Worm (Caenorhabditis elegans): Measurements from ENCODE around the gene E02C12.8.

- peak; percentile 97 for TF ChIP-seq mdl-1 (tag; optimal IDR thresholded peaks at IDR 0.05)
- TF ChIP-seq nhr-237 (tag; optimal IDR thresholded peaks at IDR 0.05), result no peak
- peak; percentile 97 for TF ChIP-seq nhr-23 (tag; optimal IDR thresholded peaks at IDR 0.05)
- TF ChIP-seq ztf-4 (tag; optimal IDR thresholded peaks at IDR 0.05), result peak; percentile 86
- peak; percentile 7 for TF ChIP-seq ztf-11 (tag; optimal IDR thresholded peaks at IDR 0.05)
- no peak for TF ChIP-seq ceh-9 (tag; optimal IDR thresholded peaks at IDR 0.05)
- TF ChIP-seq elt-3 (tag; optimal IDR thresholded peaks at IDR 0.05), result peak; percentile 22 to 95 (median 91)
- peak; percentile 97 for TF ChIP-seq nhr-11 (tag; optimal IDR thresholded peaks at IDR 0.05)
- TF ChIP-seq pqm-1 (tag; optimal IDR thresholded peaks at IDR 0.05), result peak; percentile 76
- peak; percentile 73 for TF ChIP-seq unc-62 (GFP tag; optimal IDR thresholded peaks at IDR 0.05)
Measured at ce11 chrV:9343629-9344624, 29.5 kb downstream of the E02C12.8 start, which contains the start of gene tos-1.
